Fruit fly (Drosophila melanogaster): ENCODE data around the gene PKD.

DNA sequence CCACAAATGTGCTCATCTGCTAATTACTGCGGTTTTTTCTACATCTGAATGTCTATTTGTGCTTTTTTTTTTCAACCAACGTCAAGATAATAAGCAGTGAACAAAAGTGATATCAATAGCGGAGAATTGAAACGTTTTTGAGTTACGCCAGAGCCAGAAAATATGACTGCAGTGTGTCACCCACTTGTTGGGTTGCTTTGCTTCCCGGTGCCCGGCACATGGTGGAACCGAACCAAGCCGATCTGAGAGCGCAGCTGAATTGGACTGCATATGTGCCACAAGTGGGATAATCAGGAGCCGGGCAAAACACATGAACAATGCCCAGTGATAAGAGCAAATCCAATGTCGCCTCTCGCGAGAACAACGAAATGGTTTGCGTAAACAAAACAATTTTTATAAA, 21.8 kb downstream of the PKD start:
- TF ChIP-seq HLH106 (tag; optimal IDR thresholded peaks at IDR 0.05) (no peak), OdsH (GFP tag; optimal IDR thresholded peaks at IDR 0.05) (no peak), br (GFP tag; optimal IDR thresholded peaks at IDR 0.05) (no peak), psq (GFP tag; optimal IDR thresholded peaks at IDR 0.05) (no peak)
